Worm (Caenorhabditis elegans) whole organism, L4/young adult: Measurements from ENCODE around the gene D2023.1.

ENCODE experiments used
- W03F9.2 ChIP-seq: fragments of 150-350 bp; optimal IDR thresholded peaks from 2 replicates; lab custom pipeline; 2014; ENCODE audit warnings: missing biosample characterization, missing genetic modification characterization
- him-1 ChIP-seq: sonication (generic microtip); optimal IDR thresholded peaks from 2 replicates; lab custom pipeline; 2016; ENCODE audit warnings: missing genotype, missing genetic modification reagents, missing genetic modification characterization, missing compliant biosample characterization

- TF ChIP-seq him-1 (tag; lab: Kevin White, UChicago): no peak
- TF ChIP-seq W03F9.2 (tag; lab: Kevin White, UChicago): no peak
Observed at ce11 chrV:11819451-11819850, 30.1 kb downstream of the D2023.1 start.
